Worm (Caenorhabditis elegans): ENCODE results near the gene F57A10.4.
"Not testable (repeated sequence)": the region's sequence is repeated elsewhere in the genome, so short reads cannot be mapped to it uniquely, and the experiment has no call there.

- TF ChIP-seq vab-15 (tag; optimal IDR thresholded peaks at IDR 0.05); ets-5 (GFP tag; IDR thresholded peaks at IDR 0.05); nhr-12 (tag; optimal IDR thresholded peaks at IDR 0.05); egl-27 (tag; optimal IDR thresholded peaks at IDR 0.05); fos-1 (tag; optimal IDR thresholded peaks at IDR 0.05); mep-1 (tag; optimal IDR thresholded peaks at IDR 0.05); lin-15B (tag; optimal IDR thresholded peaks at IDR 0.05); ztf-4 (tag; optimal IDR thresholded peaks at IDR 0.05); tbx-2 (tag; optimal IDR thresholded peaks at IDR 0.05); xbp-1 (tag; optimal IDR thresholded peaks at IDR 0.05); unc-130 (tag; optimal IDR thresholded peaks at IDR 0.05): not testable (repeated sequence)
Observed at ce11 chrV:15754731-15755130, 14.5 kb upstream of the F57A10.4 start, which contains the start of gene str-8.

Measured in whole organism, L1 larva.